Fruit fly (Drosophila melanogaster) whole organism, embryonic: ENCODE results near the gene Nph.

Experiments used
- Ada2b ChIP-seq: fragments of 200-800 bp; sonication (Bioruptor generic); IDR thresholded peaks from 2 replicates; pipeline ENCODE4 v1.3.6; 2022; ENCODE audit warnings: missing biosample characterization, missing genetic modification characterization
- Blimp-1 ChIP-seq: fragments of 200-800 bp; sonication (Bioruptor generic); optimal IDR thresholded peaks from 3 replicates; lab custom pipeline; 2018; ENCODE audit warnings: missing biosample characterization, missing genetic modification characterization, mild to moderate bottlenecking, moderate library complexity, missing genetic modification reagents
- CG10654 ChIP-seq: fragments of 200-800 bp; sonication (Bioruptor generic); optimal IDR thresholded peaks from 2 replicates; lab custom pipeline; 2016; ENCODE audit warnings: missing biosample characterization, missing genetic modification characterization
- CG12155 ChIP-seq: fragments of 200-800 bp; sonication (Bioruptor generic); optimal IDR thresholded peaks from 3 replicates; lab custom pipeline; 2016; ENCODE audit warnings: missing biosample characterization, missing genetic modification characterization
- CG12219 ChIP-seq: fragments of 200-800 bp; sonication (Bioruptor generic); optimal IDR thresholded peaks from 3 replicates; lab custom pipeline; 2018; ENCODE audit warnings: missing biosample characterization, mild to moderate bottlenecking, missing genetic modification characterization
- CG12942 ChIP-seq: fragments of 200-800 bp; sonication (Bioruptor generic); optimal IDR thresholded peaks from 3 replicates; lab custom pipeline; 2016; ENCODE audit warnings: missing biosample characterization, missing genetic modification characterization
- CG13287 ChIP-seq: fragments of 200-800 bp; sonication (Bioruptor generic); IDR thresholded peaks from 2 replicates; pipeline ENCODE4 v1.3.6; 2022; ENCODE audit warnings: missing biosample characterization, missing genetic modification characterization; ENCODE audit not compliant: partially characterized antibody
- CG14050 ChIP-seq: fragments of 200-800 bp; sonication (Bioruptor generic); IDR thresholded peaks from 3 replicates; pipeline ENCODE4 v1.3.6; 2022; ENCODE audit warnings: missing biosample characterization, missing genetic modification characterization
- CG15269 ChIP-seq: fragments of 200-800 bp; sonication (Bioruptor generic); optimal IDR thresholded peaks from 2 replicates; lab custom pipeline; 2018; ENCODE audit warnings: missing biosample characterization, mild to moderate bottlenecking, missing genetic modification characterization, moderate library complexity
- CG1529 ChIP-seq: fragments of 200-800 bp; sonication (Bioruptor generic); optimal IDR thresholded peaks from 3 replicates; lab custom pipeline; 2018; ENCODE audit warnings: missing biosample characterization, missing genetic modification characterization
- CG1792 ChIP-seq: fragments of 200-800 bp; sonication (Bioruptor generic); optimal IDR thresholded peaks from 2 replicates; lab custom pipeline; 2016; ENCODE audit warnings: missing biosample characterization, missing genetic modification characterization
- CG2116 ChIP-seq: fragments of 200-800 bp; sonication (Bioruptor generic); optimal IDR thresholded peaks from 3 replicates; lab custom pipeline; 2018; ENCODE audit warnings: missing biosample characterization, mild to moderate bottlenecking, missing genetic modification characterization
- CG2875 ChIP-seq: fragments of 200-800 bp; sonication (Bioruptor generic); optimal IDR thresholded peaks from 2 replicates; lab custom pipeline; 2017; ENCODE audit warnings: missing biosample characterization, mild to moderate bottlenecking, missing genetic modification characterization, missing genetic modification reagents
- CG2889 ChIP-seq: fragments of 200-800 bp; sonication (Bioruptor generic); IDR thresholded peaks from 3 replicates; pipeline ENCODE4 v1.3.6; 2022; ENCODE audit warnings: missing biosample characterization, missing genetic modification characterization
- CG30403 ChIP-seq: fragments of 200-800 bp; sonication (Bioruptor generic); optimal IDR thresholded peaks from 3 replicates; lab custom pipeline; 2016; ENCODE audit warnings: missing biosample characterization, missing genetic modification characterization
- CG30431 ChIP-seq: fragments of 200-800 bp; sonication (Bioruptor generic); optimal IDR thresholded peaks from 2 replicates; lab custom pipeline; 2017; ENCODE audit warnings: missing biosample characterization, missing genetic modification characterization
- CG31224 ChIP-seq: fragments of 200-800 bp; sonication (Bioruptor generic); IDR thresholded peaks from 2 replicates; pipeline ENCODE4 v1.3.6; 2022; ENCODE audit warnings: missing biosample characterization, missing genetic modification characterization
- CG31441 ChIP-seq: fragments of 200-800 bp; sonication (Bioruptor generic); IDR thresholded peaks from 2 replicates; pipeline ENCODE4 v1.3.6; 2022; ENCODE audit warnings: missing biosample characterization, missing genetic modification characterization
- CG32772 ChIP-seq: fragments of 200-800 bp; sonication (Bioruptor generic); IDR thresholded peaks from 2 replicates; pipeline ENCODE4 v1.3.6; 2022; ENCODE audit warnings: missing biosample characterization, missing genetic modification characterization
- CG3726 ChIP-seq: fragments of 200-800 bp; sonication (Bioruptor generic); IDR thresholded peaks from 3 replicates; pipeline ENCODE4, ENCODE4 v1.3.6; 2022; ENCODE audit warnings: missing biosample characterization, missing genetic modification characterization
- CG3847 ChIP-seq: fragments of 200-800 bp; sonication (Bioruptor generic); IDR thresholded peaks from 2 replicates; pipeline ENCODE4 v1.3.6; 2022; ENCODE audit warnings: missing biosample characterization, missing genetic modification characterization
- CG3995 ChIP-seq: fragments of 200-800 bp; sonication (Bioruptor generic); optimal IDR thresholded peaks from 3 replicates; lab custom pipeline; 2016; ENCODE audit warnings: missing biosample characterization, missing genetic modification characterization
- CG6854 ChIP-seq: fragments of 200-800 bp; sonication (Bioruptor generic); optimal IDR thresholded peaks from 3 replicates; lab custom pipeline; 2017; ENCODE audit warnings: missing biosample characterization, mild to moderate bottlenecking, missing genetic modification characterization
- CG7556 ChIP-seq: fragments of 200-800 bp; sonication (Bioruptor generic); optimal IDR thresholded peaks from 2 replicates; lab custom pipeline; 2017; ENCODE audit warnings: missing biosample characterization, mild to moderate bottlenecking, missing genetic modification characterization
- CG7839 ChIP-seq: fragments of 200-800 bp; sonication (Bioruptor generic); optimal IDR thresholded peaks from 3 replicates; lab custom pipeline; 2018; ENCODE audit warnings: missing biosample characterization, mild to moderate bottlenecking, missing genetic modification characterization, moderate library complexity
- CG9797 ChIP-seq: fragments of 200-800 bp; sonication (Bioruptor generic); optimal IDR thresholded peaks from 3 replicates; lab custom pipeline; 2018; ENCODE audit warnings: missing biosample characterization, mild to moderate bottlenecking, missing genetic modification characterization
- D ChIP-seq, 2 experiments: fragments of 200-800 bp in 1 of 2; fragments of >200 bp in 1 of 2; sonication (Bioruptor generic) in 1 of 2; optimal IDR thresholded peaks; 2 replicates in 1 of 2; 3 replicates in 1 of 2; lab custom pipeline; 2017; ENCODE audit warnings: mild to moderate bottlenecking in 1 of 2, missing biosample characterization in 1 of 2, missing genetic modification characterization in 1 of 2, missing genetic modification reagents in 1 of 2
- Doc2 ChIP-seq: fragments of 200-800 bp; sonication (Bioruptor generic); IDR thresholded peaks from 2 replicates; pipeline ENCODE4 v1.3.6; 2022; ENCODE audit warnings: missing biosample characterization, missing genetic modification characterization
- ERR ChIP-seq: fragments of 200-800 bp; sonication (Bioruptor generic); optimal IDR thresholded peaks from 2 replicates; lab custom pipeline; 2016; ENCODE audit warnings: missing biosample characterization, missing genetic modification characterization
- Eip74EF ChIP-seq, 2 experiments: fragments of 200-800 bp in 1 of 2; fragments of >200 bp in 1 of 2; sonication (Bioruptor generic) in 1 of 2; optimal IDR thresholded peaks; 2 replicates each; lab custom pipeline; 2017 to 2019; ENCODE audit warnings: missing biosample characterization in 2 of 2, missing genetic modification characterization in 2 of 2, mild to moderate bottlenecking in 1 of 2, moderate library complexity in 1 of 2
- Hmx ChIP-seq: fragments of 200-800 bp; sonication (Bioruptor generic); optimal IDR thresholded peaks from 2 replicates; lab custom pipeline; 2016; ENCODE audit warnings: missing biosample characterization, missing genetic modification characterization
- Hr39 ChIP-seq: fragments of >200 bp; optimal IDR thresholded peaks from 2 replicates; lab custom pipeline; 2017
- Nf-YA ChIP-seq: fragments of 200-800 bp; sonication (Bioruptor generic); IDR thresholded peaks from 2 replicates; pipeline ENCODE4 v1.3.6; 2022; ENCODE audit warnings: missing biosample characterization, missing genetic modification characterization
- Scr ChIP-seq: fragments of 200-800 bp; sonication (Bioruptor generic); IDR thresholded peaks from 2 replicates; pipeline ENCODE4 v1.3.6; 2022; ENCODE audit warnings: missing biosample characterization, missing genetic modification characterization; ENCODE audit not compliant: partially characterized antibody
- Tbp ChIP-seq: fragments of >200 bp; optimal IDR thresholded peaks from 2 replicates; lab custom pipeline; 2018; ENCODE audit warnings: missing biosample characterization, missing genetic modification characterization
- ato ChIP-seq: fragments of 200-800 bp; sonication (Bioruptor generic); IDR thresholded peaks from 2 replicates; pipeline ENCODE4 v1.3.6; 2022; ENCODE audit warnings: missing biosample characterization, missing genetic modification characterization; ENCODE audit not compliant: partially characterized antibody
- cwo ChIP-seq: fragments of 200-800 bp; sonication (Bioruptor generic); optimal IDR thresholded peaks from 3 replicates; lab custom pipeline; 2017; ENCODE audit warnings: missing biosample characterization, missing genetic modification characterization, mild to moderate bottlenecking, moderate library complexity, missing genetic modification reagents
- dpn ChIP-seq, 2 experiments: fragments of 200-800 bp; sonication (Bioruptor generic); optimal IDR thresholded peaks; 3 replicates each; lab custom pipeline; 2016; ENCODE audit warnings: missing biosample characterization in 2 of 2, missing genetic modification characterization in 2 of 2
- fru ChIP-seq: fragments of >200 bp; optimal IDR thresholded peaks from 2 replicates; lab custom pipeline; 2017
- gem ChIP-seq: fragments of 200-800 bp; sonication (Bioruptor generic); optimal IDR thresholded peaks from 2 replicates; lab custom pipeline; 2019; ENCODE audit warnings: missing biosample characterization, mild to moderate bottlenecking, missing genetic modification characterization, moderate library complexity
- jigr1 ChIP-seq: fragments of 200-800 bp; sonication (Bioruptor generic); IDR thresholded peaks from 3 replicates; pipeline ENCODE4 v1.3.6; 2022; ENCODE audit warnings: missing biosample characterization, missing genetic modification characterization
- ken ChIP-seq: fragments of 200-800 bp; sonication (Bioruptor generic); IDR thresholded peaks from 3 replicates; pipeline ENCODE4 v1.3.6; 2022; ENCODE audit warnings: missing biosample characterization, missing genetic modification characterization
- nerfin-2 ChIP-seq: fragments of 200-800 bp; sonication (Bioruptor generic); IDR thresholded peaks from 2 replicates; pipeline ENCODE4 v1.3.6; 2022; ENCODE audit warnings: missing biosample characterization, missing genetic modification characterization; ENCODE audit not compliant: partially characterized antibody
- nmo ChIP-seq: fragments of 200-800 bp; sonication (Bioruptor generic); optimal IDR thresholded peaks from 2 replicates; lab custom pipeline; 2018; ENCODE audit warnings: missing biosample characterization, mild to moderate bottlenecking, missing genetic modification characterization, moderate library complexity
- otp ChIP-seq: fragments of 200-800 bp; sonication (Bioruptor generic); IDR thresholded peaks from 3 replicates; pipeline ENCODE4, ENCODE4 v1.3.6; 2022; ENCODE audit warnings: missing biosample characterization, missing genetic modification characterization
- pros ChIP-seq: fragments of 200-800 bp; sonication (Bioruptor generic); optimal IDR thresholded peaks from 3 replicates; lab custom pipeline; 2019; ENCODE audit warnings: missing biosample characterization, mild to moderate bottlenecking, missing genetic modification characterization, moderate library complexity
- psq ChIP-seq: fragments of 200-800 bp; sonication (Bioruptor generic); optimal IDR thresholded peaks from 2 replicates; lab custom pipeline; 2017; ENCODE audit warnings: missing biosample characterization, missing genetic modification characterization
- sens-2 ChIP-seq: fragments of 200-800 bp; sonication (Bioruptor generic); IDR thresholded peaks from 2 replicates; pipeline ENCODE4 v1.3.6; 2022; ENCODE audit warnings: missing biosample characterization, missing genetic modification characterization
- slbo ChIP-seq: fragments of 200-800 bp; sonication (Bioruptor generic); IDR thresholded peaks from 2 replicates; pipeline ENCODE4 v1.3.6; 2022; ENCODE audit warnings: missing biosample characterization, missing genetic modification characterization
- sqz ChIP-seq: fragments of 200-800 bp; sonication (Bioruptor generic); optimal IDR thresholded peaks from 3 replicates; lab custom pipeline; 2018; ENCODE audit warnings: missing biosample characterization, mild to moderate bottlenecking, missing genetic modification characterization
- twi ChIP-seq: fragments of 200-800 bp; optimal IDR thresholded peaks from 2 replicates; lab custom pipeline; 2019; ENCODE audit warnings: missing biosample characterization, mild to moderate bottlenecking, missing genetic modification characterization, moderate library complexity
- unc-4 ChIP-seq: fragments of 200-800 bp; sonication (Bioruptor generic); IDR thresholded peaks from 2 replicates; pipeline ENCODE4 v1.3.6; 2022; ENCODE audit warnings: missing biosample characterization, missing genetic modification characterization; ENCODE audit not compliant: partially characterized antibody

Gene Nph

dm6 chr3R:29978595-29978994, 26.1 kb downstream of the Nph start (continued):
- TF ChIP-seq CG31441 (GFP tag; lab: Robert Waterston, UW) (peak; percentile 10; the same call in 1 of the 2 replicates), CG32772 (GFP tag; lab: Robert Waterston, UW) (no peak), Ada2b (GFP tag; lab: Robert Waterston, UW) (no peak), ERR (no peak), sqz (GFP tag; lab: Kevin White, UChicago) (no peak), pros (GFP tag; lab: Kevin White, UChicago) (no peak), CG13287 (GFP tag; lab: Robert Waterston, UW) (no peak), ato (GFP tag; lab: Robert Waterston, UW) (no peak), cwo (GFP tag; lab: Kevin White, UChicago) (peak; percentile 20), CG1792 (GFP tag; lab: Kevin White, UChicago) (no peak), Doc2 (no peak), CG2889 (GFP tag; lab: Robert Waterston, UW) (no peak), CG14050 (GFP tag; lab: Robert Waterston, UW) (no peak), sens-2 (GFP tag; lab: Robert Waterston, UW) (no peak), Hmx (no peak), CG1529 (GFP tag; lab: Kevin White, UChicago) (no peak), CG15269 (tag; lab: Kevin White, UChicago) (peak; percentile 36), Scr (GFP tag; lab: Robert Waterston, UW) (no peak), CG30431 (GFP tag; lab: Kevin White, UChicago) (no peak), twi (tag; lab: Kevin White, UChicago) (no peak), slbo (GFP tag; lab: Robert Waterston, UW) (peak; percentile 59; the same call in 1 of the 2 replicates), nerfin-2 (GFP tag; lab: Robert Waterston, UW) (no peak), otp (GFP tag; lab: Robert Waterston, UW) (no peak), Nf-YA (GFP tag; lab: Robert Waterston, UW) (0 out of 2 replicates have a peak, but pooled peaks have one; percentile 36), CG3847 (GFP tag; lab: Robert Waterston, UW) (no peak), psq (GFP tag; lab: Kevin White, UChicago) (no peak), CG12155 (no peak), CG2116 (no peak), unc-4 (no peak), CG10654 (GFP tag; lab: Kevin White, UChicago) (no peak), CG9797 (no peak), CG2875 (no peak), jigr1 (no peak), CG12219 (no peak), fru (lab: Kevin White, UChicago) (no peak), CG7556 (GFP tag; lab: Kevin White, UChicago) (peak; percentile 34), CG3726 (GFP tag; lab: Robert Waterston, UW) (no peak), Blimp-1 (GFP tag; lab: Kevin White, UChicago) (peak; percentile 22), CG3995 (GFP tag; lab: Kevin White, UChicago) (no peak), Tbp (GFP tag; lab: Kevin White, UChicago) (no peak), Hr39 (lab: Kevin White, UChicago) (no peak), D (optimal IDR thresholded peaks at IDR 0.05; lab: Kevin White, UChicago) (no peak), D (GFP tag; optimal IDR thresholded peaks at IDR 0.05; lab: Kevin White, UChicago) (no peak), CG30403 (peak; percentile 13), gem (tag; lab: Kevin White, UChicago) (peak; percentile 46), ken (GFP tag; lab: Robert Waterston, UW) (no peak), CG12942 (no peak), CG7839 (tag; lab: Kevin White, UChicago) (peak; percentile 31), nmo (GFP tag; lab: Kevin White, UChicago) (no peak), CG6854 (GFP tag; lab: Kevin White, UChicago) (no peak), dpn (GFP tag; optimal IDR thresholded peaks at IDR 0.05; lab: Kevin White, UChicago) (peak in 1 of 2 experiments; percentile 22), CG31224 (GFP tag; lab: Robert Waterston, UW) (no peak), Eip74EF (GFP tag; optimal IDR thresholded peaks at IDR 0.05; lab: Kevin White, UChicago) (no peak)
